Worm (Caenorhabditis elegans) whole organism, L1 larva: ENCODE measurements around the gene ZK262.2.

Experiments
- ceh-82 ChIP-seq, 3 experiments: fragments of 150-350 bp in 1 of 3; sonication (generic microtip) in 2 of 3; optimal IDR thresholded peaks; 2 replicates each; lab custom pipeline; 2014 to 2017; ENCODE audit warnings: missing biosample characterization in 3 of 3, missing genetic modification characterization in 3 of 3
- ces-1 ChIP-seq: fragments of 150-350 bp; optimal IDR thresholded peaks from 2 replicates; lab custom pipeline; 2014; ENCODE audit warnings: missing biosample characterization, missing genetic modification reagents, missing genetic modification characterization
- dpl-1 ChIP-seq, 3 experiments: fragments of 150-350 bp in 2 of 3; sonication (generic microtip) in 1 of 3; optimal IDR thresholded peaks; 2 replicates each; lab custom pipeline; 2014 to 2017; ENCODE audit warnings: missing biosample characterization in 3 of 3, missing genetic modification characterization in 3 of 3, missing genetic modification reagents in 3 of 3
- egl-13 ChIP-seq: sonication (generic microtip); optimal IDR thresholded peaks from 2 replicates; lab custom pipeline; 2016; ENCODE audit warnings: missing genotype, missing genetic modification reagents, missing genetic modification characterization, missing compliant biosample characterization
- egl-27 ChIP-seq, 2 experiments: fragments of 150-350 bp in 1 of 2; sonication (generic microtip); optimal IDR thresholded peaks; 3 replicates each; lab custom pipeline; 2017 to 2018; ENCODE audit warnings: missing biosample characterization in 2 of 2, missing genetic modification characterization in 2 of 2, missing genetic modification reagents in 2 of 2
- isw-1 ChIP-seq: fragments of 200-800 bp; sonication (Bioruptor generic); IDR thresholded peaks from 2 replicates; pipeline ENCODE4 v1.3.6; 2022; ENCODE audit warnings: missing genetic modification characterization, missing compliant biosample characterization
- lin-39 ChIP-seq: fragments of 150-350 bp; optimal IDR thresholded peaks from 2 replicates; lab custom pipeline; 2014; ENCODE audit warnings: missing biosample characterization, missing genetic modification reagents, missing genetic modification characterization
- mdl-1 ChIP-seq, 2 experiments: fragments of 150-350 bp; optimal IDR thresholded peaks; 2 replicates each; lab custom pipeline; 2014 to 2017; ENCODE audit warnings: missing biosample characterization in 2 of 2, missing genetic modification characterization in 2 of 2, inconsistent platforms in 1 of 2
- nhr-237 ChIP-seq: fragments of 150-350 bp; optimal IDR thresholded peaks from 2 replicates; lab custom pipeline; 2014; ENCODE audit warnings: missing biosample characterization, missing genetic modification characterization
- nhr-76 ChIP-seq: sonication (generic microtip); optimal IDR thresholded peaks from 2 replicates; lab custom pipeline; 2017; ENCODE audit warnings: missing biosample characterization, missing genetic modification characterization
- nhr-77 ChIP-seq: fragments of 150-350 bp; optimal IDR thresholded peaks from 2 replicates; lab custom pipeline; 2014; ENCODE audit warnings: missing biosample characterization, missing genetic modification characterization
- pqm-1 ChIP-seq: sonication (generic microtip); optimal IDR thresholded peaks from 3 replicates; lab custom pipeline; 2017; ENCODE audit warnings: missing biosample characterization, missing genetic modification characterization
- zag-1 ChIP-seq: fragments of 150-350 bp; optimal IDR thresholded peaks from 2 replicates; lab custom pipeline; 2014; ENCODE audit warnings: missing biosample characterization, missing genetic modification characterization

- TF ChIP-seq nhr-76 (tag; lab: Kevin White, UChicago) (no peak), dpl-1 (GFP tag; optimal IDR thresholded peaks at IDR 0.05; lab: Kevin White, UChicago) (no peak), zag-1 (tag; lab: Kevin White, UChicago) (no peak), pqm-1 (tag; lab: Kevin White, UChicago) (no peak), nhr-237 (tag; lab: Kevin White, UChicago) (no peak), mdl-1 (tag; optimal IDR thresholded peaks at IDR 0.05; lab: Kevin White, UChicago) (no peak), ceh-82 (tag; optimal IDR thresholded peaks at IDR 0.05; lab: Kevin White, UChicago) (no peak), isw-1 (GFP tag; lab: Robert Waterston, UW) (no peak), ces-1 (GFP tag; lab: Kevin White, UChicago) (no peak), egl-13 (tag; lab: Kevin White, UChicago) (no peak), nhr-77 (tag; lab: Kevin White, UChicago) (no peak), egl-27 (tag; optimal IDR thresholded peaks at IDR 0.05; lab: Kevin White, UChicago) (no peak), lin-39 (tag; lab: Kevin White, UChicago) (no peak)
Measured at ce11 chrV:18430826-18431225, 18.0 kb upstream of the ZK262.2 start.
